Worm (Caenorhabditis elegans) whole organism, L1 larva: ENCODE data around the gene dop-6.

Experiments used
- C34B4.2 ChIP-seq: sonication (generic microtip); optimal IDR thresholded peaks from 2 replicates; lab custom pipeline; 2017; ENCODE audit warnings: mild to moderate bottlenecking, missing genetic modification characterization, missing compliant biosample characterization
- aly-2 ChIP-seq: fragments of 150-350 bp; optimal IDR thresholded peaks from 2 replicates; lab custom pipeline; 2014; ENCODE audit warnings: missing biosample characterization, missing genetic modification characterization
- lin-35 ChIP-seq, 2 experiments: fragments of 150-350 bp; optimal IDR thresholded peaks; 2 replicates each; lab custom pipeline; 2014; ENCODE audit warnings: missing biosample characterization in 2 of 2, missing genetic modification characterization in 2 of 2, missing genetic modification reagents in 2 of 2
- nhr-28 ChIP-seq: fragments of 150-350 bp; optimal IDR thresholded peaks from 2 replicates; lab custom pipeline; 2014; ENCODE audit warnings: missing biosample characterization, missing genetic modification characterization
- unc-86 ChIP-seq: sonication (generic microtip); optimal IDR thresholded peaks from 2 replicates; lab custom pipeline; 2016; ENCODE audit warnings: missing genetic modification characterization, missing compliant biosample characterization
- ztf-11 ChIP-seq, 2 experiments: sonication (generic microtip); optimal IDR thresholded peaks; 2 replicates each; lab custom pipeline; 2016 to 2017; ENCODE audit warnings: missing genetic modification characterization in 2 of 2, missing biosample characterization in 1 of 2, missing compliant biosample characterization in 1 of 2

- TF ChIP-seq aly-2 (tag; lab: Kevin White, UChicago) (no peak), ztf-11 (tag; optimal IDR thresholded peaks at IDR 0.05; lab: Kevin White, UChicago) (no peak), lin-35 (GFP tag; optimal IDR thresholded peaks at IDR 0.05; lab: Kevin White, UChicago) (no peak), C34B4.2 (no peak), unc-86 (tag; lab: Kevin White, UChicago) (no peak), nhr-28 (tag; lab: Kevin White, UChicago) (no peak)
Measured at ce11 chrX:4343915-4344314, 23.3 kb downstream of the dop-6 start, which contains the start of gene F14H12.3.
